Worm (Caenorhabditis elegans): Measurements from ENCODE around the gene far-6.

far-6 gene

DNA sequence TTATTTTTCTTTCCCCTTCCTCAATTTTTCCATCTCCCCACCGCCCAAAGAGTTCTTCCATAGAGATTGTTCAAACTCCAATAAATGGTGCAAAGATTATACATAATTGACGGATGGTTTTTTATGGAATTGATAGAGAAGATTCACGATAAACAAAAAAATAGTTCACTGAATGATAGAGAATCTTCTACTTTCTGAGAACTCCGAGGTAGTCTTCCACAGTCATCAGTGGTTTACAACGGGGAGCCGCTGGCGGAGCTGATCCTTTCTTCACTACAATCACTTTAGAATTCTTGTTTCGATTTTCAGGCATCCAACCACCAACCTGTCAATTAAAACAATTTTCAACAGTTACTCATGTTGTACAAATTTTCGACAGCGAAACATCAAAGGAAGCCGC, 27.8 kb downstream of the far-6 start:
- TF ChIP-seq him-1 (tag; optimal IDR thresholded peaks at IDR 0.05) (no peak), dao-5 (tag; optimal IDR thresholded peaks at IDR 0.05) (no peak), W03F9.2 (tag; optimal IDR thresholded peaks at IDR 0.05) (no peak)

DNA sequence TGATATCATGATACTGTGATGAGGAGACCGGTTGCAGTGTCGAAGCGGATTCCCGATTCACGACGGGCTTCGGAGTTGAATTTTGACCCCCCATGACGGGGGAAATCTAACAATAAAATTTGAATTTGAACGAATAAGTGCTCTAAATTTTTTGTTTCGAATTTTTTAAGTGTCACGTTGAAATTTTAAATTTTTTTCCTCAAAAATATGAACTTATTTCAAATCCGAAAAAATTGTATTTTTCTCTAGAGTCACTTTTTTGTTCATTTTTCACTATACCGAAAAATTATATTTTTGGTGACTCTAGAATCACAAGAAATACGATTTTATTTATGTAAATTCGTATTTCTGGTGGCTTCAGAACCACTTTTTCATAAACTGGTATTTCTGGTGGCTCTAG, 30.3 kb downstream of the far-6 start, which contains the start of gene W02A2.8:
Gene W02A2.8 (minus strand): TSS at position 101 of the 400 bp plus-strand sequence.
- TF ChIP-seq dao-5 (tag; optimal IDR thresholded peaks at IDR 0.05), result no peak
- TF ChIP-seq him-1 (tag; optimal IDR thresholded peaks at IDR 0.05), result no peak
- TF ChIP-seq W03F9.2 (tag; optimal IDR thresholded peaks at IDR 0.05), result no peak

DNA sequence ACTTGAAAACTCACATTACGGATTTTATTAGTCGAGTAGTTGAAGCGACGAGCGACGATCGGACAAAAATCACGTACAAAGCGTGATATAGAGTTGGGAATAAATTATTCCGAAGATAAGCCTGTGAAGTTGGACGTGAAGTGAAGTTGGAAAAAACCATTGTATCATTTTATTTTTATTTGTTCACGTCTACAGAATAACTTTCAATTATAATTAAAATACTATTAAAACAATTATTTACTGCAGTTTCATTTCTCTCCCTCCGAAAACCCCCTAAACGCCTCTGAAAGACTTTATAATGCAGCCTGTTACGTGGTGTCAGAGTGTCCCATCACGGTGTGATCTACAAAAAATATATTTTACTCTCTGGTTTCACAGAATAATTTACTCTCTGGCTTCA, 32.0 kb downstream of the far-6 start, which contains the start of gene Y62E10A.3:
Gene Y62E10A.3 (minus strand): TSS at position 101 of the 400 bp plus-strand sequence.
- TF ChIP-seq him-1 (tag; optimal IDR thresholded peaks at IDR 0.05), result no peak
- TF ChIP-seq dao-5 (tag; optimal IDR thresholded peaks at IDR 0.05), result no peak

DNA sequence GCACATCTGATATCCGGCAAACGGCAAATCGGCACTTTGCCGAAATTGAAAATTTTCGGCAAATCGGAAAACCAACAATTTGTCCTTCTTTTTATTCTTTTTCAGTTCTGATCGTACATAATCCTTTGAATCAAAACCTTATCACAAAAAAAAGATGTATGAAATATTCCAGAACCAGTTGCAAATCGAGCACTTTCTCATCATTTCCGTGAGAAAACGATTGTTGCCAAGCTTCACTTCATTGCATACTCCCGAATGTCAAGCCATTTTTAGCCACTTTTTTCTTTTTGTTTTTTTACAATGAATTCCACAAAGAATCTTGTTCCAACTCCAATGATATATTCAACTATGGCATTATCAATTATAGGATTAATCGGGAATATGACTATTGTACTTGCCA, 36.7 kb downstream of the far-6 start, which contains the start of gene srsx-25:
Gene srsx-25 (plus strand): TSS at position 301 of the 400 bp plus-strand sequence.
- no peak for TF ChIP-seq him-1 (tag; optimal IDR thresholded peaks at IDR 0.05)
- no peak for TF ChIP-seq dao-5 (tag; optimal IDR thresholded peaks at IDR 0.05)
- TF ChIP-seq W03F9.2 (tag; optimal IDR thresholded peaks at IDR 0.05), result no peak

DNA sequence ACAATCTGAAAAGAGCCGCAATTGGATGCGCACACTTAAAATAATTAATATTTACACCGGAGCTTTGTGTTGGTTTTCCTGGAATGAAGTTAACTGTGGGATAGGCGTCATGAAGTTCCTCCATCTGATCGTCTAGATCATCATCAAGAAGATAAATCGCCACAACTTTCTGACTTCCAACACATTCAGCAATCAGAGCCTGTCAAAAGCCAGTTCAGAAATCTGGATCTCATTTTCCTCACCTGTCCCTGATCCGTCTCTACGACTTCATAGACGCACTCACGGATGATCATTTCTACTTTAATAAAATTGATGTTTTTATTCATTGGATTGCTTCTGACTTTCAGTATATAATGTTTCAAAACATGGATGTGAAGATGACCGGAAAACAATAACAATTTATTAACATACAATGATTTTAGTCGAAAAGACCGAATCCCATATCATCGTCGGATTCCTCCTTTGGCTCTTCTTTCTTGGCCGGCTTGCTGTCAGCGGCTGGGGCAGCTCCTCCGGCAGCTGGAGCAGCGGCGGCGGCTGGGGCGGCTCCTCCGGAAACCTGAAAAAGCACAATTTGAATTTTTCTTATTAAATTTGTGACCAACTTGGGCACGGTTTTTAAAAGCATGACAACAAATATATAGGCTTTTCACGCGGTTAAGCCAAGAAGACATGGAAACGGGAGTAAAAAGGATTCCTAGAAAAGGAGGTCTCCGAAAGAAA, 41.1 kb downstream of the far-6 start, which contains the start of gene agt-1:
Gene agt-1 (minus strand): TSS at position 293 of the 723 bp plus-strand sequence.
- no peak for TF ChIP-seq dao-5 (tag; optimal IDR thresholded peaks at IDR 0.05)

DNA sequence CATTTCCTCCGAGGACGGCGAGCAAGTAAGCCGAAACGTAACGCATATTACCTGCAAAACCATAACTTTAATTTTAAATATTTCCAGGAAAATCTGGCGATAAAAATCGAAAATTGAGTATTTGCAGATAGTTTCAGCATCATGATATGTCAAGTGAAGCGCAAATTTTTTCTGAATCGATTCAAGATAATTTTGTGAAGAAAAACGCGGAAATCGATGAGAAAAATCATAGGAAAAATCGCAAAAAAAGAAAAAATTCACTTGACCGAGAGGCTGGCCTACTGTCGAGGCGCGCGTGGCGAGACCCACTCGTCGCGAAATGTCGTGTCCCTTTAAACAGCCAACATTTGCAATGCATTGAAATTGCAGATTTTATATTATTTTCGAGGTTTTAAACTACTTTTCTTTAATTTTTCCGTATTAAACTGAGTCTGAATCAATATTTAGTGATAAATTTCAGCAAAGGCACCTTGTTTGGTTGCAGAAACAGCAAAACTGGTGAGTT, 42.1 kb downstream of the far-6 start, which contains the start of the genes rla-2, popl-7 and Y62E10A.24:
Gene rla-2 (minus strand): TSS at position 51 of the 505 bp plus-strand sequence.
Gene popl-7 (plus strand): TSS at position 455 of the 505 bp plus-strand sequence.
Gene Y62E10A.24 (plus strand): TSS at position 476 of the 505 bp plus-strand sequence.
- TF ChIP-seq him-1 (tag; optimal IDR thresholded peaks at IDR 0.05) (no peak), dao-5 (tag; optimal IDR thresholded peaks at IDR 0.05) (no peak), W03F9.2 (tag; optimal IDR thresholded peaks at IDR 0.05) (no peak)

DNA sequence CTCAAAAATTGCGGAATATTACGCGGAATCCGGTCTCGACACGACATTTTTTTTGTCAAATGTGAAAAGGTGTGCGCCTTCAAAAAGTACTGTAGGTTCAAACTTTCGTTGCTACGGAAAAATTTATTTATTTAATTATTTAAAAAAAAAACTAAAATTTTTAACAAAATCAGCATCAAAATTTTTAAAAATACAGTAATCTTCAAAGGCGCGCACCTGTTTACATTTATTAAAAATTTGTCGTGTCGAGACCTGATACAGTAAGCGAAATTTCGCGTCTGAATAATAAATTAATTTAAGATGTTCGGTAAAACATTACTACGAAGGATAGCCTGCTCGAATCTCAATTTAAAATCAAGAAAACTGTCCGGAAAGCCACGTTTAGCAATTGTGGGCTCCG, 43.5 kb downstream of the far-6 start, which contains the start of gene Y62E10A.6:
Gene Y62E10A.6 (plus strand): TSS at position 301 of the 400 bp plus-strand sequence.
- TF ChIP-seq him-1 (tag; optimal IDR thresholded peaks at IDR 0.05) (no peak), dao-5 (tag; optimal IDR thresholded peaks at IDR 0.05) (no peak), W03F9.2 (tag; optimal IDR thresholded peaks at IDR 0.05) (no peak)

DNA sequence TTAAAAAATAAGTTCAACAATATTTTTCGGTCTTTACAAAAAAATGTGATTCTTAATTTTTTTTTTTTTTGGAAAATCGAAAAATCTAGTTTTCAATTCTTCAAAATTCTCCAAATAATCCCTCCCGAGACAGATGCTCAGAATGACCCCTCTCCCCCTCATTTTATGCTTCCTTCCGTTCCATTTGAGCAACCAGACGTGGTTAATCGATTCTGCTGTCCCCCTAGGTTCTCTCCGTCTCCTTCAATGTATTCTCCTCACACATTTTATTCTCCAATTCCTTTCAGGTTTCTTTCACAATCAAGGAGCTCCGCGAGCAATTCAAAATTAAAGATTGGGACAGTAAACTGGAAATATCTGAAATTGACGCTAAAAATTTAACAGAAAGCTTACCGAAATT, 46.8 kb downstream of the far-6 start:
- TF ChIP-seq W03F9.2 (tag; optimal IDR thresholded peaks at IDR 0.05), result no peak
- TF ChIP-seq him-1 (tag; optimal IDR thresholded peaks at IDR 0.05), result no peak
- no peak for TF ChIP-seq dao-5 (tag; optimal IDR thresholded peaks at IDR 0.05)

DNA sequence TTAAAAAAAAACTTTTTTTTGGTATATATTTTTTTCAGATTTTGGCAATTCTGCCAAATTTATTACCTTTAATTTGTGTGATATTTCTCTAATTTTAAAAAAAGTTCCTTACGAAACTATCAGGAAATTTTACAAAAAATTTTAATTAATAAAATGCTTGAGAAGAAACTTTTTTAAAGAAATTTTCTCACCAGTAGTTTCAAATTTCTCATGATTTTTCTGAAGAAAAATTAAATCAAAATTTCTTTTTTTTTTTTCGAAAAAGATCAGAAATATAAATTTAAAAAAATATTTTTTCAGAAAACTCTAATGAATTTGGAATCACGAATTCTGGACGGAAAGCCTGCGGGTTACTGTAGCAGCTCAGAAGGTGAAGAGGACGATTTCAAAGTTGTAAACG, 49.6 kb downstream of the far-6 start, which contains the start of gene mau-8:
Gene mau-8 (plus strand): TSS at position 301 of the 400 bp plus-strand sequence.
- TF ChIP-seq him-1 (tag; optimal IDR thresholded peaks at IDR 0.05) (no peak), dao-5 (tag; optimal IDR thresholded peaks at IDR 0.05) (no peak), W03F9.2 (tag; optimal IDR thresholded peaks at IDR 0.05) (no peak)

All from whole organism, L4/young adult.